Worm (Caenorhabditis elegans): ENCODE results near the gene W03A5.2.

- TF ChIP-seq pax-1 (tag; optimal IDR thresholded peaks at IDR 0.05) (no peak), rnt-1 (tag; optimal IDR thresholded peaks at IDR 0.05) (no peak)
These were observed 34.5 kb upstream of the W03A5.2 start, which contains the start of gene szy-2 for ce11 chrIII:5371226-5371926.
